Worm (Caenorhabditis elegans): ENCODE data around the gene lmd-5.

lmd-5 gene

DNA sequence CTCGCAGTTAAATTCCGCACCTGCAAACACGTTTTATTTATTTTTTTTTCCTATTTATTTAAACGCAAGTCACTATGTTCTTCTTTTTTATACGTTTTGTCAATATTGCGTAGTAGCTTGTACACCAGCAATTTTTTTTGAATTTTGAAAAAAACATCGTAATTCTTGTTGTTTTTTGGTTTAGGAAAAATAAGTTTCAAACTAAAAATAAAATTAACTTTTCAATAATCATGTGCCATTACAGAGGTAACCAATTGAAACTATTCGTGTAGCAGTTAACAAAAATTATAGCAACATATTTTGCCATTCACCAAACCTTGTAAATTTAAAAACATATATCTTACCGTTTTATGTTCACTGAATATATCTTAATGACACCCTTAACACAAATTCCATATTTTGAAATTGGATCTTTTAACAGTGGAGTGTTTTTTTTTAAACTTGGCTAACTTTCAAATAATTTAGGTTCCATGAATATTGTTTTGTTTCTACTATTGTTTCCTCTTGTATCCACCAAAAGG, at the start of gene lmd-5:
Gene lmd-5, plus strand, starts transcription at position 471 of the 521 bp plus-strand sequence.
- TF ChIP-seq ceh-16 (tag; optimal IDR thresholded peaks at IDR 0.05) (no peak), skn-1 (tag; optimal IDR thresholded peaks at IDR 0.05) (no peak), Y55F3AM.14 (GFP tag; optimal IDR thresholded peaks at IDR 0.05) (no peak), lin-13 (GFP tag; optimal IDR thresholded peaks at IDR 0.05) (no peak), nhr-25 (tag; optimal IDR thresholded peaks at IDR 0.05) (no peak), lin-11 (tag; optimal IDR thresholded peaks at IDR 0.05) (no peak)

- TF ChIP-seq mbf-1 (tag; optimal IDR thresholded peaks at IDR 0.05) = no peak
- TF ChIP-seq ZK546.5 (tag; optimal IDR thresholded peaks at IDR 0.05) = no peak
- no peak for TF ChIP-seq ceh-82 (tag; optimal IDR thresholded peaks at IDR 0.05)
- TF ChIP-seq fos-1 (tag; optimal IDR thresholded peaks at IDR 0.05) = peak; percentile 30
- TF ChIP-seq ztf-1 (GFP tag; conservative IDR thresholded peaks at IDR 0.05) = no peak
- TF ChIP-seq sem-4 (tag; optimal IDR thresholded peaks at IDR 0.05) = no peak
- no peak for TF ChIP-seq ztf-4 (tag; optimal IDR thresholded peaks at IDR 0.05)
- TF ChIP-seq elt-3 (tag; optimal IDR thresholded peaks at IDR 0.05) = no peak
Measured at ce11 chrV:7075646-7076045, 47.8 kb upstream of the lmd-5 start, which contains the start of gene npa-1. Gene npa-1 (plus strand): TSS chrV:7075787.

- TF ChIP-seq nhr-129 (tag; optimal IDR thresholded peaks at IDR 0.05) (peak; percentile 58), fos-1 (tag; optimal IDR thresholded peaks at IDR 0.05) (peak; percentile 8), crh-2 (tag; optimal IDR thresholded peaks at IDR 0.05) (peak; percentile 62), Y55F3AM.14 (GFP tag; optimal IDR thresholded peaks at IDR 0.05) (no peak), sma-9 (GFP tag; optimal IDR thresholded peaks at IDR 0.05) (peak; percentile 35), sma-9 (tag; optimal IDR thresholded peaks at IDR 0.05) (no peak), nhr-25 (tag; optimal IDR thresholded peaks at IDR 0.05) (no peak), unc-62 (GFP tag; optimal IDR thresholded peaks at IDR 0.05) (no peak), elt-3 (tag; optimal IDR thresholded peaks at IDR 0.05) (no peak)
Measured at ce11 chrV:7076161-7076560, 47.3 kb upstream of the lmd-5 start.

DNA sequence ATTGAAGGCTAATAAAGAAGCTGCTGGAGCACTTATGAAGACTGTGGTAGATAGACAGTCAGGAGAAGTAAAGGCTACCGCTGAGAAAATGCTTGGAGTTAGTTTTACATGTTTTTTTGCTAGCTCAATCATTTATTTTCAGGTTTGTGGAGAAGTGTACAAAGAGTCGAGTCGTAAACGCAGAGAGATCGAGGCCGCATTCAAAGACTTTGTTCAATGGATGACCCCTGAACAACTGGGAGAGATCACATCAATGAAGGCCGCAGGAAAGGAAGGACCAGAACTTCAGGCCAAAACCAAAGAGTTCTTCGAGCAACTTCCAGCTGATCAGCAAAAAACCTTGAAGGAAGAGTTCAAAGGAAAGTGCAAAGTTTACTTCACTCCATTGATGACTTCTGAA, 44.7 kb upstream of the lmd-5 start:
- TF ChIP-seq gmeb-1 (tag; optimal IDR thresholded peaks at IDR 0.05) (no peak), peb-1 (tag; optimal IDR thresholded peaks at IDR 0.05) (no peak), skn-1 (tag; optimal IDR thresholded peaks at IDR 0.05) (no peak), Y55F3AM.14 (GFP tag; optimal IDR thresholded peaks at IDR 0.05) (no peak), blmp-1 (tag; optimal IDR thresholded peaks at IDR 0.05; ENCODE audit: insufficient read depth) (no peak), lsy-2 (tag; optimal IDR thresholded peaks at IDR 0.05) (no peak), ceh-82 (tag; optimal IDR thresholded peaks at IDR 0.05) (no peak), lin-39 (tag; optimal IDR thresholded peaks at IDR 0.05) (no peak), C34F6.9 (tag; optimal IDR thresholded peaks at IDR 0.05) (no peak)

- TF ChIP-seq egl-27 (tag; optimal IDR thresholded peaks at IDR 0.05) (no peak), fos-1 (tag; optimal IDR thresholded peaks at IDR 0.05) (no peak), dmd-4 (tag; optimal IDR thresholded peaks at IDR 0.05) (no peak), mbf-1 (tag; optimal IDR thresholded peaks at IDR 0.05) (no peak), ZK546.5 (tag; optimal IDR thresholded peaks at IDR 0.05) (no peak), alr-1 (tag; optimal IDR thresholded peaks at IDR 0.05) (no peak), ztf-11 (tag; optimal IDR thresholded peaks at IDR 0.05) (no peak), nhr-77 (tag; optimal IDR thresholded peaks at IDR 0.05) (no peak), sma-3 (GFP tag; optimal IDR thresholded peaks at IDR 0.05) (no peak), peb-1 (tag; optimal IDR thresholded peaks at IDR 0.05) (no peak), ztf-4 (tag; optimal IDR thresholded peaks at IDR 0.05) (no peak), blmp-1 (tag; optimal IDR thresholded peaks at IDR 0.05; ENCODE audit: insufficient read depth) (no peak), lin-11 (tag; optimal IDR thresholded peaks at IDR 0.05) (no peak), lin-13 (GFP tag; optimal IDR thresholded peaks at IDR 0.05) (no peak), elt-1 (tag; optimal IDR thresholded peaks at IDR 0.05) (no peak), C34F6.9 (tag; optimal IDR thresholded peaks at IDR 0.05) (no peak), mab-5 (tag; optimal IDR thresholded peaks at IDR 0.05) (no peak)
Measured at ce11 chrV:7079388-7079787, 44.1 kb upstream of the lmd-5 start.
